Worm (Caenorhabditis elegans): ENCODE results near the gene srxa-14.

The srxa-14 gene

ce11 chrV:20597076-20597475 lies 42.3 kb upstream of the srxa-14 start, which contains the start of gene F46B3.1 (continued):
- TF ChIP-seq unc-39 (tag; optimal IDR thresholded peaks at IDR 0.05), result no peak

ce11 chrV:20599795-20600194 lies 39.6 kb upstream of the srxa-14 start, which contains the start of gene col-163:
TSS of gene col-163 (plus strand) at chrV:20600095.
- TF ChIP-seq dve-1 (tag; optimal IDR thresholded peaks at IDR 0.05; ENCODE audit: insufficient read depth) (no peak), ztf-7 (tag; optimal IDR thresholded peaks at IDR 0.05) (no peak), nhr-10 (tag; optimal IDR thresholded peaks at IDR 0.05) (no peak), nhr-76 (tag; optimal IDR thresholded peaks at IDR 0.05) (no peak), gei-8 (GFP tag; optimal IDR thresholded peaks at IDR 0.05) (no peak), lin-38 (GFP tag; IDR thresholded peaks at IDR 0.05) (no peak), lsy-2 (tag; optimal IDR thresholded peaks at IDR 0.05) (no peak), rbr-2 (tag; optimal IDR thresholded peaks at IDR 0.05) (no peak), nhr-41 (GFP tag; IDR thresholded peaks at IDR 0.05) (no peak), R02D3.7 (tag; optimal IDR thresholded peaks at IDR 0.05) (no peak), nhr-25 (tag; optimal IDR thresholded peaks at IDR 0.05; ENCODE audit: borderline replicate concordance, insufficient read depth) (no peak), hif-1 (tag; optimal IDR thresholded peaks at IDR 0.05) (no peak), unc-62 (GFP tag; optimal IDR thresholded peaks at IDR 0.05 in 1 of 2) (no peak), unc-62 (tag; optimal IDR thresholded peaks at IDR 0.05) (no peak), F10B5.3 (tag; optimal IDR thresholded peaks at IDR 0.05) (no peak)

ce11 chrV:20600704-20601103 lies 38.7 kb upstream of the srxa-14 start:
- TF ChIP-seq hif-1 (tag; optimal IDR thresholded peaks at IDR 0.05) (no peak), gei-8 (GFP tag; optimal IDR thresholded peaks at IDR 0.05) (no peak), mxl-3 (GFP tag; optimal IDR thresholded peaks at IDR 0.05) (no peak), madf-5 (GFP tag; IDR thresholded peaks at IDR 0.05) (no peak), set-16 (GFP tag; IDR thresholded peaks at IDR 0.05) (peak; percentile 76; the same call in 1 of the 2 replicates), aly-2 (tag; optimal IDR thresholded peaks at IDR 0.05) (no peak), F44E2.7 (GFP tag; IDR thresholded peaks at IDR 0.05) (0 out of 2 replicates have a peak, but pooled peaks have one; percentile 31)

- no peak for TF ChIP-seq fos-1 (tag; optimal IDR thresholded peaks at IDR 0.05)
- TF ChIP-seq unc-62 (GFP tag; optimal IDR thresholded peaks at IDR 0.05 in 1 of 2), result peak in 1 of 2 experiments; percentile 14
- TF ChIP-seq unc-62 (tag; optimal IDR thresholded peaks at IDR 0.05), result no peak
These were observed 36.4 kb upstream of the srxa-14 start, which contains the start of gene ttr-11 for ce11 chrV:20603014-20603413. TSS of gene ttr-11 (plus strand) at chrV:20603314.

ce11 chrV:20604606-20605155 lies 34.7 kb upstream of the srxa-14 start, which contains the start of gene ttr-57:
TSS of gene ttr-57 (plus strand) at chrV:20605105.
- peak; percentile 86 for TF ChIP-seq set-16 (GFP tag; IDR thresholded peaks at IDR 0.05)
- no peak for TF ChIP-seq daf-12 (tag; optimal IDR thresholded peaks at IDR 0.05)
- 0 out of 2 replicates have a peak, but pooled peaks have one; percentile 35 for TF ChIP-seq nhr-42 (GFP tag; IDR thresholded peaks at IDR 0.05)
- TF ChIP-seq snpc-4 (tag; optimal IDR thresholded peaks at IDR 0.05), result no peak
- 0 out of 2 replicates have a peak, but pooled peaks have one; percentile 69 for TF ChIP-seq F44E2.7 (GFP tag; IDR thresholded peaks at IDR 0.05)
- 0 out of 2 replicates have a peak, but pooled peaks have one; percentile 36 for TF ChIP-seq egl-43 (GFP tag; IDR thresholded peaks at IDR 0.05)
- TF ChIP-seq php-3 (GFP tag; IDR thresholded peaks at IDR 0.05), result no peak
- TF ChIP-seq mes-2 (tag; optimal IDR thresholded peaks at IDR 0.05; ENCODE audit: poor library complexity, severe bottlenecking), result no peak

ce11 chrV:20606617-20607016 lies 32.8 kb upstream of the srxa-14 start, which contains the start of gene F46B3.23:
TSS of gene F46B3.23 (minus strand) at chrV:20606717.
- TF ChIP-seq rbr-2 (tag; optimal IDR thresholded peaks at IDR 0.05), result no peak
- no peak for TF ChIP-seq aha-1 (tag)
- no peak for TF ChIP-seq daf-19 (GFP tag; conservative IDR thresholded peaks at IDR 0.05)
- no peak for TF ChIP-seq dmd-9 (GFP tag; IDR thresholded peaks at IDR 0.05)
- no peak for TF ChIP-seq nhr-111 (GFP tag; optimal IDR thresholded peaks at IDR 0.05)
- no peak for TF ChIP-seq pha-4 (GFP tag; IDR thresholded peaks at IDR 0.05)
- TF ChIP-seq pha-4 (tag; optimal IDR thresholded peaks at IDR 0.05), result no peak
- no peak for TF ChIP-seq nhr-237 (tag; optimal IDR thresholded peaks at IDR 0.05)
- no peak for TF ChIP-seq egl-43 (GFP tag; IDR thresholded peaks at IDR 0.05)

All from whole organism, L4 larva.